Worm (Caenorhabditis elegans): ENCODE measurements around the gene oac-52.

DNA sequence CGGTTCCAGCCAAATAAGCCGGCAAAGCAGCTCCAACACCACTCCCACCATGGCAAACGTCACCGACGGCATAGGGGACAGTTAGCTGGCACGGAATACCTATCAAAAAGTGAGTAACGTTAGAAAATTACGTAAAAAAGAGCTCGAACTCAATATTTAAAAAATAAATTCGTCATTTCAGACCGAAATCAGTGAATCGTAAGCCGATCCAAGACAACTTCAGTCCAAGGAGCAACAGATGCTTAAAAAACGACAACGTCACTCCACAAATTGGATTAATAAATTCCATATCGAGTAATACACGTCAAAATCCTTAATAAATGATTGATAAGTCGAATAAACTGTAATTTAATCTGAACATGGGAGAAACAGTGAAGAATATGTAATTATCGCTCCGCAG lies 40.1 kb downstream of the oac-52 start:
- TF ChIP-seq egl-27 (tag; optimal IDR thresholded peaks at IDR 0.05) (no peak), nhr-11 (tag; optimal IDR thresholded peaks at IDR 0.05) (no peak), snpc-4 (tag; optimal IDR thresholded peaks at IDR 0.05) (no peak), mdl-1 (tag; optimal IDR thresholded peaks at IDR 0.05) (no peak), pqm-1 (tag; optimal IDR thresholded peaks at IDR 0.05) (no peak), nhr-237 (tag; optimal IDR thresholded peaks at IDR 0.05) (no peak), unc-62 (GFP tag; optimal IDR thresholded peaks at IDR 0.05) (no peak), nhr-77 (tag; optimal IDR thresholded peaks at IDR 0.05) (no peak), aly-2 (tag; optimal IDR thresholded peaks at IDR 0.05) (no peak), unc-98 (GFP tag; IDR thresholded peaks at IDR 0.05) (no peak), skn-1 (tag; optimal IDR thresholded peaks at IDR 0.05) (no peak), isw-1 (GFP tag; IDR thresholded peaks at IDR 0.05) (no peak)

Data from whole organism, L1 larva.